Worm (Caenorhabditis elegans): ENCODE data around the gene rbm-17.

The rbm-17 gene

ce11 chrIV:11593415-11594190 lies 44.5 kb upstream of the rbm-17 start, which contains the start of gene F40F11.3 (continued):
- TF ChIP-seq hlh-30 (tag; optimal IDR thresholded peaks at IDR 0.05; ENCODE audit: insufficient read depth) (peak; percentile 94), duxl-1 (tag; optimal IDR thresholded peaks at IDR 0.05; ENCODE audit: poor library complexity) (peak; percentile 77), lsy-2 (tag; optimal IDR thresholded peaks at IDR 0.05) (peak; percentile 78 to 91), attf-4 (tag; optimal IDR thresholded peaks at IDR 0.05) (peak; percentile 38), gei-8 (GFP tag; optimal IDR thresholded peaks at IDR 0.05) (peak; percentile 59), Y5F2A.4 (GFP tag; optimal IDR thresholded peaks at IDR 0.05) (no peak), ceh-28 (tag; optimal IDR thresholded peaks at IDR 0.05) (peak; percentile 41), nhr-11 (tag; optimal IDR thresholded peaks at IDR 0.05) (peak; percentile 73), skn-1 (tag; optimal IDR thresholded peaks at IDR 0.05) (no peak), tra-1 (GFP tag; IDR thresholded peaks at IDR 0.05) (peak; percentile 72), zfp-2 (tag; optimal IDR thresholded peaks at IDR 0.05) (peak; percentile 67), ceh-44 (GFP tag; IDR thresholded peaks at IDR 0.05) (0 out of 2 replicates have a peak, but pooled peaks have one; percentile 8), T26A8.4 (GFP tag; IDR thresholded peaks at IDR 0.05) (peak; percentile 74), hlh-11 (tag; optimal IDR thresholded peaks at IDR 0.05) (peak; percentile 95), zfp-3 (GFP tag; conservative IDR thresholded peaks at IDR 0.05) (peak; percentile 58; the same call in 1 of the 2 replicates), nhr-77 (tag; optimal IDR thresholded peaks at IDR 0.05) (peak; percentile 17), lin-39 (tag; optimal IDR thresholded peaks at IDR 0.05) (no peak), php-3 (GFP tag; IDR thresholded peaks at IDR 0.05) (peak; percentile 77), daf-8 (GFP tag; IDR thresholded peaks at IDR 0.05) (no peak), madf-5 (GFP tag; IDR thresholded peaks at IDR 0.05) (no peak), spr-1 (tag; optimal IDR thresholded peaks at IDR 0.05) (peak; percentile 55), dpl-1 (GFP tag; optimal IDR thresholded peaks at IDR 0.05) (peak; percentile 57), hif-1 (tag; optimal IDR thresholded peaks at IDR 0.05) (peak; percentile 15 to 75), unc-62 (GFP tag; optimal IDR thresholded peaks at IDR 0.05 in 1 of 2) (peak in 1 of 2 experiments; percentile 99), unc-62 (tag; optimal IDR thresholded peaks at IDR 0.05) (no peak), fkh-10 (GFP tag; optimal IDR thresholded peaks at IDR 0.05) (peak; percentile 81), dmd-9 (GFP tag; IDR thresholded peaks at IDR 0.05) (peak; percentile 33; the same call in 1 of the 2 replicates)

- TF ChIP-seq mdt-29 (GFP tag; IDR thresholded peaks at IDR 0.05) (no peak), ztf-11 (tag; optimal IDR thresholded peaks at IDR 0.05) (no peak), daf-16 (GFP tag; optimal IDR thresholded peaks at IDR 0.05) (peak; percentile 1 to 18), daf-16 (tag; optimal IDR thresholded peaks at IDR 0.05) (peak; percentile 55), dmd-9 (GFP tag; IDR thresholded peaks at IDR 0.05) (0 out of 2 replicates have a peak, but pooled peaks have one; percentile 10), sdz-12 (GFP tag; optimal IDR thresholded peaks at IDR 0.05) (peak; percentile 65), lin-38 (GFP tag; IDR thresholded peaks at IDR 0.05) (peak; percentile 7; the same call in 1 of the 2 replicates), attf-4 (tag; optimal IDR thresholded peaks at IDR 0.05) (no peak), pha-4 (GFP tag; IDR thresholded peaks at IDR 0.05) (no peak), pha-4 (tag; optimal IDR thresholded peaks at IDR 0.05) (no peak), lir-3 (tag; optimal IDR thresholded peaks at IDR 0.05) (peak; percentile 1), hmg-1.1 (GFP tag; IDR thresholded peaks at IDR 0.05) (peak; percentile 67), lsy-2 (tag; optimal IDR thresholded peaks at IDR 0.05) (peak in 1 of 2 experiments; percentile 50), mdl-1 (tag; optimal IDR thresholded peaks at IDR 0.05) (peak; percentile 68 to 71), ama-1 (optimal IDR thresholded peaks at IDR 0.05) (peak; percentile 94), dmd-6 (GFP tag; IDR thresholded peaks at IDR 0.05) (peak; percentile 39), rbr-2 (tag; optimal IDR thresholded peaks at IDR 0.05) (peak; percentile 50), mes-2 (tag; optimal IDR thresholded peaks at IDR 0.05; ENCODE audit: poor library complexity, severe bottlenecking) (peak; percentile 47), nhr-28 (tag; optimal IDR thresholded peaks at IDR 0.05) (peak; percentile 34), dpl-1 (GFP tag; optimal IDR thresholded peaks at IDR 0.05) (peak; percentile 5), nhr-77 (tag; optimal IDR thresholded peaks at IDR 0.05) (peak; percentile 48), nhr-48 (tag; optimal IDR thresholded peaks at IDR 0.05) (peak; percentile 65), mep-1 (tag; optimal IDR thresholded peaks at IDR 0.05) (peak; percentile 50), arid-1 (GFP tag; conservative IDR thresholded peaks at IDR 0.05) (peak; percentile 45), F44E2.7 (GFP tag; IDR thresholded peaks at IDR 0.05) (no peak), hlh-11 (tag; optimal IDR thresholded peaks at IDR 0.05) (peak; percentile 81), lin-13 (GFP tag; optimal IDR thresholded peaks at IDR 0.05) (peak; percentile 20), nhr-42 (GFP tag; IDR thresholded peaks at IDR 0.05) (no peak)
Observed at ce11 chrIV:11594191-11594673, 43.9 kb upstream of the rbm-17 start, which contains the start of gene mig-38. mig-38 (plus strand) TSS chrIV:11594244.
